Worm (Caenorhabditis elegans): ENCODE measurements around the gene Y62E10A.13.

DNA sequence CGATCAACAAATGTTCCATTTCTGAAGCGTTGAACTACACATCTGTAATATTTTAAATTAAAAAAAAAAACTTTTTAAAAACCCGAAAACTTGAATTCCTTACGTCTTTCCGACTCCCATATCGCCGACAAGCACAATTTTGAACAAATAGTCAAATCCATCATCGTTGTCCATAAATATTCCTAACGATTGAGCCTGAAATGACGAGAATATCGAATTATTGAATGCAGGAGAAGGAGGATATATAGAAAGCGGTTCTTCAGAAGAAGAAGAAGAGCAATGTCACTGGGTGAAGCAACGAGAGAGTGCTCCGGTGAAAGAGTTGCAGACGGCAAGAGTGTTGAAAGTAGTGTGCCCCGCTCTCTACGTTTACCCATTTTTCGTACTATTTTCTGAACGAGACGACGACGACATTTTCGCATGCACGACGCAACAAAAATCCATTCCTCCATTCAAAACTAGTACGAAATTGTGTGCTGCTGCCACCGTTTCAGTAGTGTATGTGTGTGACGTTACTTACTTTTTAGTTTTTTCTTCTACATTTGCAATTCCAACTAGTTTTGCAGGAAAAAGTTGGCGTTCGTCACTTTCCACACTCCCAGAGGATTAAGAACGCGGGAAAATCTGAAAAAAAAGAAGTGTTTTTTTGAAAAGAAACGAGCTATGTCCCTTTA lies 15.0 kb downstream of the Y62E10A.13 start, which contains the start of gene rab-19:
- TF ChIP-seq W03F9.2 (tag; optimal IDR thresholded peaks at IDR 0.05) (no peak), dao-5 (tag; optimal IDR thresholded peaks at IDR 0.05) (no peak), him-1 (tag; optimal IDR thresholded peaks at IDR 0.05) (no peak)

All from whole organism, L4/young adult.